Worm (Caenorhabditis elegans) whole organism, L3 larva: ENCODE results near the gene F43E2.11.

ENCODE experiments used
- R02D3.7 ChIP-seq: fragments of 150-350 bp; optimal IDR thresholded peaks from 2 replicates; lab custom pipeline; 2014; ENCODE audit warnings: missing biosample characterization, missing genetic modification characterization
- ZK546.5 ChIP-seq: sonication (generic microtip); optimal IDR thresholded peaks from 2 replicates; lab custom pipeline; 2017; ENCODE audit warnings: missing biosample characterization, missing genetic modification characterization
- aly-2 ChIP-seq: fragments of 150-350 bp; optimal IDR thresholded peaks from 2 replicates; lab custom pipeline; 2014; ENCODE audit warnings: missing biosample characterization, missing genetic modification characterization
- ama-1 ChIP-seq: fragments of 150-350 bp; optimal IDR thresholded peaks from 2 replicates; lab custom pipeline; 2018
- ceh-16 ChIP-seq: sonication (generic microtip); optimal IDR thresholded peaks from 2 replicates; lab custom pipeline; 2017; ENCODE audit warnings: missing biosample characterization, missing genetic modification characterization
- ceh-28 ChIP-seq: fragments of 150-350 bp; optimal IDR thresholded peaks from 2 replicates; lab custom pipeline; 2014; ENCODE audit warnings: missing biosample characterization, missing genetic modification reagents, missing genetic modification characterization
- ceh-82 ChIP-seq: fragments of 150-350 bp; optimal IDR thresholded peaks from 2 replicates; lab custom pipeline; 2014; ENCODE audit warnings: missing biosample characterization, missing genetic modification characterization
- daf-12 ChIP-seq: fragments of 150-350 bp; optimal IDR thresholded peaks from 2 replicates; lab custom pipeline; 2014; ENCODE audit warnings: missing biosample characterization, missing genetic modification reagents, missing genetic modification characterization
- egl-27 ChIP-seq: sonication (generic microtip); optimal IDR thresholded peaks from 4 replicates; lab custom pipeline; 2017; ENCODE audit warnings: missing biosample characterization, missing genetic modification reagents, missing genetic modification characterization
- egl-5 ChIP-seq: fragments of 150-350 bp; optimal IDR thresholded peaks from 2 replicates; lab custom pipeline; 2017; ENCODE audit warnings: missing biosample characterization, missing genetic modification reagents, missing genetic modification characterization, inconsistent platforms
- elt-1 ChIP-seq: fragments of 150-350 bp; optimal IDR thresholded peaks from 2 replicates; lab custom pipeline; 2014; ENCODE audit warnings: missing biosample characterization, missing genetic modification characterization
- elt-2 ChIP-seq: sonication (generic microtip); optimal IDR thresholded peaks from 2 replicates; lab custom pipeline; 2016; ENCODE audit warnings: missing genetic modification reagents, mild to moderate bottlenecking, missing genetic modification characterization, missing compliant biosample characterization
- elt-3 ChIP-seq, 3 experiments: fragments of 150-350 bp in 1 of 3; sonication (generic microtip) in 2 of 3; optimal IDR thresholded peaks; 2 replicates in 2 of 3; 4 replicates in 1 of 3; lab custom pipeline; 2014 to 2017; ENCODE audit warnings: missing biosample characterization in 3 of 3, missing genetic modification characterization in 3 of 3
- eor-1 ChIP-seq, 2 experiments: fragments of 150-350 bp; optimal IDR thresholded peaks; 2 replicates each; lab custom pipeline; 2014 to 2018; ENCODE audit warnings: missing biosample characterization in 2 of 2, missing genetic modification characterization in 2 of 2
- fkh-10 ChIP-seq: sonication (generic microtip); optimal IDR thresholded peaks from 2 replicates; lab custom pipeline; 2017; ENCODE audit warnings: missing biosample characterization, missing genetic modification reagents, missing genetic modification characterization
- fos-1 ChIP-seq: fragments of 150-350 bp; optimal IDR thresholded peaks from 2 replicates; lab custom pipeline; 2014; ENCODE audit warnings: missing biosample characterization, missing genetic modification characterization
- hmg-11 ChIP-seq: sonication (generic microtip); optimal IDR thresholded peaks from 2 replicates; lab custom pipeline; 2016; ENCODE audit warnings: missing genetic modification characterization, missing compliant biosample characterization
- lin-39 ChIP-seq: fragments of 150-350 bp; optimal IDR thresholded peaks from 2 replicates; lab custom pipeline; 2018; ENCODE audit warnings: missing biosample characterization, missing genetic modification reagents, missing genetic modification characterization
- lsy-12 ChIP-seq: sonication (generic microtip); optimal IDR thresholded peaks from 2 replicates; lab custom pipeline; 2016; ENCODE audit warnings: mild to moderate bottlenecking, missing genetic modification characterization, missing compliant biosample characterization
- mdl-1 ChIP-seq: fragments of 150-350 bp; optimal IDR thresholded peaks from 2 replicates; lab custom pipeline; 2014; ENCODE audit warnings: missing biosample characterization, missing genetic modification characterization
- nfya-1 ChIP-seq: sonication (generic microtip); optimal IDR thresholded peaks from 2 replicates; lab custom pipeline; 2017; ENCODE audit warnings: missing genetic modification characterization, mild to moderate bottlenecking, missing compliant biosample characterization, antibody characterized with exemption, moderate library complexity; ENCODE audit not compliant: insufficient read depth
- nhr-11 ChIP-seq: fragments of 150-350 bp; optimal IDR thresholded peaks from 2 replicates; lab custom pipeline; 2014; ENCODE audit warnings: missing biosample characterization, missing genetic modification characterization
- nhr-12 ChIP-seq: fragments of 150-350 bp; optimal IDR thresholded peaks from 2 replicates; lab custom pipeline; 2014; ENCODE audit warnings: missing biosample characterization, missing genetic modification characterization
- nhr-23 ChIP-seq: fragments of 150-350 bp; optimal IDR thresholded peaks from 2 replicates; lab custom pipeline; 2014; ENCODE audit warnings: missing biosample characterization, missing genetic modification reagents, missing genetic modification characterization
- nhr-237 ChIP-seq: fragments of 150-350 bp; optimal IDR thresholded peaks from 2 replicates; lab custom pipeline; 2014; ENCODE audit warnings: missing biosample characterization, missing genetic modification characterization
- nhr-25 ChIP-seq: sonication (generic microtip); optimal IDR thresholded peaks from 2 replicates; lab custom pipeline; 2017; ENCODE audit warnings: missing biosample characterization, missing genetic modification characterization
- nhr-28 ChIP-seq: fragments of 150-350 bp; optimal IDR thresholded peaks from 2 replicates; lab custom pipeline; 2014; ENCODE audit warnings: missing biosample characterization, missing genetic modification characterization
- nhr-43 ChIP-seq: sonication (generic microtip); optimal IDR thresholded peaks from 2 replicates; lab custom pipeline; 2016; ENCODE audit warnings: mild to moderate bottlenecking, missing genetic modification characterization, missing compliant biosample characterization; ENCODE audit not compliant: poor library complexity, severe bottlenecking
- nhr-67 ChIP-seq: fragments of 150-350 bp; optimal IDR thresholded peaks from 2 replicates; lab custom pipeline; 2014; ENCODE audit warnings: missing biosample characterization, missing genetic modification characterization
- nhr-76 ChIP-seq: fragments of 150-350 bp; sonication (generic microtip); optimal IDR thresholded peaks from 5 replicates; lab custom pipeline; 2014; ENCODE audit warnings: missing biosample characterization, missing genetic modification characterization
- nhr-77 ChIP-seq: fragments of 150-350 bp; optimal IDR thresholded peaks from 2 replicates; lab custom pipeline; 2014; ENCODE audit warnings: missing biosample characterization, missing genetic modification characterization
- pha-4 ChIP-seq: fragments of 150-350 bp; optimal IDR thresholded peaks from 2 replicates; lab custom pipeline; 2014; ENCODE audit warnings: missing biosample characterization, missing genetic modification reagents, missing genetic modification characterization
- pqm-1 ChIP-seq: fragments of 150-350 bp; optimal IDR thresholded peaks from 2 replicates; lab custom pipeline; 2017; ENCODE audit warnings: missing biosample characterization, missing genetic modification characterization, inconsistent platforms
- sea-2 ChIP-seq: fragments of 150-350 bp; sonication (generic microtip); optimal IDR thresholded peaks from 4 replicates; lab custom pipeline; 2014; ENCODE audit warnings: missing biosample characterization, missing genetic modification reagents, missing genetic modification characterization
- skn-1 ChIP-seq: fragments of 150-350 bp; optimal IDR thresholded peaks from 2 replicates; lab custom pipeline; 2014; ENCODE audit warnings: missing biosample characterization, missing genetic modification characterization
- snpc-4 ChIP-seq: fragments of 150-350 bp; optimal IDR thresholded peaks from 2 replicates; lab custom pipeline; 2014; ENCODE audit warnings: missing biosample characterization, missing genetic modification characterization
- tbx-2 ChIP-seq: sonication (generic microtip); optimal IDR thresholded peaks from 2 replicates; lab custom pipeline; 2016; ENCODE audit warnings: mild to moderate bottlenecking, missing genetic modification characterization, missing compliant biosample characterization
- unc-39 ChIP-seq: sonication (generic microtip); optimal IDR thresholded peaks from 4 replicates; lab custom pipeline; 2017; ENCODE audit warnings: missing biosample characterization, missing genetic modification characterization
- unc-62 ChIP-seq: fragments of 150-350 bp; sonication (generic microtip); optimal IDR thresholded peaks from 4 replicates; lab custom pipeline; 2014; ENCODE audit warnings: missing biosample characterization, missing genetic modification reagents, missing genetic modification characterization
- zag-1 ChIP-seq: fragments of 150-350 bp; optimal IDR thresholded peaks from 2 replicates; lab custom pipeline; 2014; ENCODE audit warnings: missing biosample characterization, missing genetic modification characterization
- ztf-4 ChIP-seq: fragments of 150-350 bp; optimal IDR thresholded peaks from 2 replicates; lab custom pipeline; 2014; ENCODE audit warnings: missing biosample characterization, missing genetic modification characterization

F43E2.11 gene

DNA sequence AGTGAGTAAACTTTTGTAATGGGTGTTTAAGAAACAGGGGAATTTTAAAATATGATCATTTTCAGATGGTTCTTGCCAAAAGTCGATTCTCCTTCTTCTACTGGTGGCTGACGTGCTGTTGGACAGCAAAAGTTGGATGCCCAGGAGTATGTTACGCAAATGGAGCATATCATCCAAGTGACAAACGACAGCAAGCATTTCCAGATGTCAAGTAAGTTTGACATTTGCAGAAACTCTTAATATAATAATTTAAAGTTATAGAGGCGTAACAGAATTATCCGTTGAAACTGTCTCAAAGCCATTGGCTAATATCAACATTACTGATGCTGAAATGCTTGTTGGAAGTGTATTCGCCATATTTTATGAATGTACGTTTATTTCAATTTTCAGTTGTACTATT, 22.0 kb downstream of the F43E2.11 start:
- TF ChIP-seq nhr-237 (tag; lab: Kevin White, UChicago) (no peak), aly-2 (tag; lab: Kevin White, UChicago) (no peak), nhr-76 (no peak), nhr-23 (tag; lab: Kevin White, UChicago) (no peak), nhr-12 (tag; lab: Kevin White, UChicago) (no peak), pqm-1 (tag; lab: Kevin White, UChicago) (no peak), nhr-25 (tag; lab: Kevin White, UChicago) (no peak)

DNA sequence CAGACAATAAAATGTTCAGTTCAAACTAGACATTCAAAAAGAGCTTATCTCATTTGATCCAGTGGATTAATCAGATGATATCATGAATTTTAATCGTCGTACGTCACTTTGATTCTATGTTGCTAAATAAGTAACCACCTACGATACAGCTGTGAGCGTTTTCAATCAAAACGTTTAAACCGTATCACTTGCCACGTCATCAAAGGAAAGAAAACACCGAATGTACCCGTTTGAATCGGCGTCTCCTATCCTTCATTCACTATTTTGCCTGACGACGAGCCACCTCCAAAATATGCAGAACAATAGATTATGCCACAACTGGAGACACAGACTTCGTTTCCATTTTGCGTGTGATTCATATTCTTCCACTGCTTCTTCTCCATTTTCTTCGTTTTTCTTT, 24.2 kb downstream of the F43E2.11 start:
- no peak for TF ChIP-seq hmg-11
- TF ChIP-seq unc-39 (tag; lab: Kevin White, UChicago), result no peak
- no peak for TF ChIP-seq nhr-11 (tag; lab: Kevin White, UChicago)
- peak; percentile 84 for TF ChIP-seq ama-1 (lab: Kevin White, UChicago)
- TF ChIP-seq fos-1 (tag; lab: Kevin White, UChicago), result no peak
- TF ChIP-seq daf-12 (tag; lab: Kevin White, UChicago), result no peak
- TF ChIP-seq nhr-67 (tag; lab: Kevin White, UChicago), result no peak

DNA sequence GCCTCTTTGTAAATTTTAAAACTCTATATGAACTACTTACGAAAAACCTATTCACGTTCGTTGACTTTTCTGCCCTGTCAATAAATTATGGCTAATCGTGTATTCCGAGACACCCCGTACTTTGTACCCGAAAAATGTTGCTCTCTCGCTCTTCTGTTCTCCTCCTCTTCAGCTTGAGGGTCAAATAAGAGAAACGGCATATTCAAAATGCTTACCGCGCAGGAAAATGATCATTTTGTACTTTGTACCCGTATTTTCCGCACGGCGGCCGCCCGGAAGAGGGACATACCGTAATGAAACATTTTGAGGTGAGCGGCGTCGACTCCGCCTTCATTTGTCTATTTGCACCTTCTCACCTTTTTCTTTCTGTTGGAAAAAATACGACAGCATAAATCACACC, 26.4 kb downstream of the F43E2.11 start:
- TF ChIP-seq sea-2 (no peak), pqm-1 (tag; lab: Kevin White, UChicago) (no peak), egl-5 (tag; lab: Kevin White, UChicago) (no peak), nhr-11 (tag; lab: Kevin White, UChicago) (no peak), lin-39 (tag; lab: Kevin White, UChicago) (peak; percentile 34), nhr-77 (tag; lab: Kevin White, UChicago) (no peak), aly-2 (tag; lab: Kevin White, UChicago) (no peak), nfya-1 (no peak), ama-1 (lab: Kevin White, UChicago) (peak; percentile 86), nhr-76 (no peak)

DNA sequence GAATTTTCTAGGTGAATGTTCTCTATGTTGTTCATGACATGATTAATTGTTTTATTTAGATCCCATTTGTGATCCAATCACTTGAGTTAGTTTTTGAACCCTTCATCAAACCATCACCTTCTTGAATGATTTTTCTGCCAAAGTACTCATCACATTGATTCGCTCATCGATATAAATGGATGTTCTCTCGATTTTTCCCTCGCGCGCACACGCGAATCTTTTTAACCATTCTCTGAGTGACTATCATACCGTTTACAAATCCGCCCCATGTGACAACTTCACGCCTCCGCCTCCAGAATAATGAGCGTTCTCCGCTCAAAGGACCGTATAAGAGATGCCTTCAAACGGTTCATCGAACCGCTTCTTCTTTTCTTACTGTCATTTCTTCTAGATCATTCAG, 27.2 kb downstream of the F43E2.11 start:
- TF ChIP-seq lsy-12 (tag; lab: Kevin White, UChicago) (no peak), sea-2 (no peak), nhr-77 (tag; lab: Kevin White, UChicago) (no peak), zag-1 (tag; lab: Kevin White, UChicago) (no peak), ama-1 (lab: Kevin White, UChicago) (peak; percentile 48), elt-1 (no peak), unc-62 (GFP tag; lab: Kevin White, UChicago) (no peak), ztf-4 (tag; lab: Kevin White, UChicago) (no peak), nhr-23 (tag; lab: Kevin White, UChicago) (peak; percentile 63), tbx-2 (tag; lab: Kevin White, UChicago) (no peak), daf-12 (tag; lab: Kevin White, UChicago) (no peak), fkh-10 (GFP tag; lab: Kevin White, UChicago) (no peak), nhr-28 (no peak), pha-4 (tag; lab: Kevin White, UChicago) (no peak), nfya-1 (no peak), R02D3.7 (tag; lab: Kevin White, UChicago) (peak; percentile 0), egl-27 (tag; lab: Kevin White, UChicago) (no peak), lin-39 (tag; lab: Kevin White, UChicago) (no peak), skn-1 (tag; lab: Kevin White, UChicago) (no peak), nhr-67 (tag; lab: Kevin White, UChicago) (no peak), egl-5 (tag; lab: Kevin White, UChicago) (no peak), nhr-43 (peak; percentile 89), ceh-16 (tag; lab: Kevin White, UChicago) (no peak), ZK546.5 (tag; lab: Kevin White, UChicago) (no peak), pqm-1 (tag; lab: Kevin White, UChicago) (no peak), nhr-12 (tag; lab: Kevin White, UChicago) (no peak), elt-3 (tag; optimal IDR thresholded peaks at IDR 0.05; lab: Kevin White, UChicago) (no peak), mdl-1 (tag; lab: Kevin White, UChicago) (peak; percentile 50), snpc-4 (tag; lab: Kevin White, UChicago) (no peak), nhr-237 (tag; lab: Kevin White, UChicago) (no peak), ceh-28 (tag; lab: Kevin White, UChicago) (no peak), aly-2 (tag; lab: Kevin White, UChicago) (no peak), eor-1 (tag; optimal IDR thresholded peaks at IDR 0.05; lab: Kevin White, UChicago) (no peak), nhr-11 (tag; lab: Kevin White, UChicago) (no peak), elt-2 (tag; lab: Kevin White, UChicago) (no peak), ceh-82 (no peak)
